Worm (Caenorhabditis elegans) whole organism, L3 larva: Measurements from ENCODE around the gene F21H7.5.

ENCODE experiments used
- ama-1 ChIP-seq: fragments of 150-350 bp; optimal IDR thresholded peaks from 2 replicates; lab custom pipeline; 2018
- ceh-9 ChIP-seq: sonication (generic microtip); optimal IDR thresholded peaks from 2 replicates; lab custom pipeline; 2018; ENCODE audit warnings: missing biosample characterization, missing genetic modification characterization
- hmg-11 ChIP-seq: sonication (generic microtip); optimal IDR thresholded peaks from 2 replicates; lab custom pipeline; 2016; ENCODE audit warnings: missing genetic modification characterization, missing compliant biosample characterization
- lin-39 ChIP-seq: fragments of 150-350 bp; optimal IDR thresholded peaks from 2 replicates; lab custom pipeline; 2018; ENCODE audit warnings: missing biosample characterization, missing genetic modification reagents, missing genetic modification characterization
- nhr-25 ChIP-seq: sonication (generic microtip); optimal IDR thresholded peaks from 2 replicates; lab custom pipeline; 2017; ENCODE audit warnings: missing biosample characterization, missing genetic modification characterization
- nhr-76 ChIP-seq: fragments of 150-350 bp; sonication (generic microtip); optimal IDR thresholded peaks from 5 replicates; lab custom pipeline; 2014; ENCODE audit warnings: missing biosample characterization, missing genetic modification characterization
- snpc-4 ChIP-seq: fragments of 150-350 bp; optimal IDR thresholded peaks from 2 replicates; lab custom pipeline; 2014; ENCODE audit warnings: missing biosample characterization, missing genetic modification characterization
- zag-1 ChIP-seq: fragments of 150-350 bp; optimal IDR thresholded peaks from 2 replicates; lab custom pipeline; 2014; ENCODE audit warnings: missing biosample characterization, missing genetic modification characterization
- ztf-11 ChIP-seq: fragments of 150-350 bp; optimal IDR thresholded peaks from 2 replicates; lab custom pipeline; 2014; ENCODE audit warnings: missing biosample characterization, missing genetic modification characterization

- TF ChIP-seq zag-1 (tag; lab: Kevin White, UChicago), result no peak
- no peak for TF ChIP-seq ama-1 (lab: Kevin White, UChicago)
- no peak for TF ChIP-seq lin-39 (tag; lab: Kevin White, UChicago)
- TF ChIP-seq hmg-11, result no peak
- no peak for TF ChIP-seq nhr-76 (tag; lab: Kevin White, UChicago)
- TF ChIP-seq ztf-11, result no peak
- no peak for TF ChIP-seq ceh-9 (tag; lab: Kevin White, UChicago)
- TF ChIP-seq nhr-25 (tag; lab: Kevin White, UChicago), result no peak
- no peak for TF ChIP-seq snpc-4 (tag; lab: Kevin White, UChicago)
Measured at ce11 chrV:16249105-16249504, 11.8 kb downstream of the F21H7.5 start.
